Fruit fly (Drosophila melanogaster) whole organism, pupa: Measurements from ENCODE around the gene CG31675.

ENCODE experiments used
- CG10348 ChIP-seq: fragments of 200-800 bp; sonication (Bioruptor generic); IDR thresholded peaks from 2 replicates; pipeline ENCODE4 v1.3.6; 2022; ENCODE audit warnings: missing biosample characterization, missing genetic modification characterization
- CG12605 ChIP-seq: fragments of 200-800 bp; sonication (Bioruptor generic); IDR thresholded peaks from 2 replicates; pipeline ENCODE4 v1.3.6; 2022; ENCODE audit warnings: missing biosample characterization, missing genetic modification characterization
- CG13204 ChIP-seq: fragments of 200-800 bp; sonication (Bioruptor generic); optimal IDR thresholded peaks from 2 replicates; lab custom pipeline; 2018; ENCODE audit warnings: missing biosample characterization, mild to moderate bottlenecking, missing genetic modification characterization, moderate library complexity
- CG14655 ChIP-seq: fragments of 200-800 bp; sonication (Bioruptor generic); optimal IDR thresholded peaks from 3 replicates; lab custom pipeline; 2017; ENCODE audit warnings: mild to moderate bottlenecking, missing biosample characterization, missing genetic modification reagents, missing genetic modification characterization
- CG15710 ChIP-seq: fragments of 200-800 bp; sonication (Bioruptor generic); optimal IDR thresholded peaks from 2 replicates; lab custom pipeline; 2018; ENCODE audit warnings: missing biosample characterization, mild to moderate bottlenecking, missing genetic modification characterization, moderate library complexity
- CG17806 ChIP-seq: fragments of 200-800 bp; sonication (Bioruptor generic); optimal IDR thresholded peaks from 2 replicates; lab custom pipeline; 2018; ENCODE audit warnings: missing biosample characterization, mild to moderate bottlenecking, missing genetic modification characterization, moderate library complexity
- CG32121 ChIP-seq: fragments of 200-800 bp; sonication (Bioruptor generic); IDR thresholded peaks from 2 replicates; pipeline ENCODE4 v1.3.6; 2022; ENCODE audit warnings: missing biosample characterization, missing genetic modification characterization
- CG34367 ChIP-seq: fragments of 200-800 bp; sonication (Bioruptor generic); optimal IDR thresholded peaks from 2 replicates; lab custom pipeline; 2018; ENCODE audit warnings: missing biosample characterization, mild to moderate bottlenecking, missing genetic modification characterization
- CG4496 ChIP-seq: fragments of 200-800 bp; sonication (Bioruptor generic); IDR thresholded peaks from 3 replicates; pipeline ENCODE4 v1.3.6; 2022; ENCODE audit warnings: missing biosample characterization, missing genetic modification characterization
- CG8159 ChIP-seq: fragments of 200-800 bp; sonication (Bioruptor generic); optimal IDR thresholded peaks from 3 replicates; lab custom pipeline; 2018; ENCODE audit warnings: missing biosample characterization, mild to moderate bottlenecking, missing genetic modification characterization, moderate library complexity
- CG8301 ChIP-seq: fragments of 200-800 bp; sonication (Bioruptor generic); optimal IDR thresholded peaks from 2 replicates; lab custom pipeline; 2018; ENCODE audit warnings: missing biosample characterization, mild to moderate bottlenecking, missing genetic modification characterization
- CG9948 ChIP-seq: fragments of 200-800 bp; sonication (Bioruptor generic); optimal IDR thresholded peaks from 2 replicates; lab custom pipeline; 2018; ENCODE audit warnings: missing biosample characterization, mild to moderate bottlenecking, missing genetic modification characterization, moderate library complexity
- D1 ChIP-seq: fragments of 200-800 bp; sonication (Bioruptor generic); optimal IDR thresholded peaks from 2 replicates; lab custom pipeline; 2018; ENCODE audit warnings: missing biosample characterization, mild to moderate bottlenecking, missing genetic modification characterization, moderate library complexity
- EcR ChIP-seq: fragments of 200-800 bp; sonication (Bioruptor generic); optimal IDR thresholded peaks from 3 replicates; lab custom pipeline; 2019; ENCODE audit warnings: missing biosample characterization, missing genetic modification characterization, mild to moderate bottlenecking, moderate library complexity, missing genetic modification reagents
- Ets98B ChIP-seq: fragments of 200-800 bp; sonication (Bioruptor generic); IDR thresholded peaks from 2 replicates; pipeline ENCODE4 v1.3.6; 2022; ENCODE audit warnings: missing biosample characterization, missing genetic modification characterization
- Pif1A ChIP-seq: fragments of 200-800 bp; sonication (Bioruptor generic); optimal IDR thresholded peaks from 3 replicates; lab custom pipeline; 2016; ENCODE audit warnings: missing biosample characterization, missing genetic modification characterization
- Pif1B ChIP-seq: fragments of 200-800 bp; sonication (Bioruptor generic); optimal IDR thresholded peaks from 3 replicates; lab custom pipeline; 2016; ENCODE audit warnings: missing biosample characterization, missing genetic modification characterization
- Snoo ChIP-seq: fragments of 200-800 bp; sonication (Bioruptor generic); optimal IDR thresholded peaks from 3 replicates; lab custom pipeline; 2017; ENCODE audit warnings: missing biosample characterization, mild to moderate bottlenecking, missing genetic modification characterization, inconsistent platforms
- fd96Ca ChIP-seq: fragments of 200-800 bp; sonication (Bioruptor generic); IDR thresholded peaks from 3 replicates; pipeline ENCODE4 v1.3.6; 2022; ENCODE audit warnings: missing biosample characterization, missing genetic modification characterization
- gl ChIP-seq: fragments of 200-800 bp; sonication (Bioruptor generic); optimal IDR thresholded peaks from 2 replicates; lab custom pipeline; 2018; ENCODE audit warnings: missing biosample characterization, mild to moderate bottlenecking, missing genetic modification characterization
- rn ChIP-seq: fragments of 200-800 bp; sonication (Bioruptor generic); IDR thresholded peaks from 2 replicates; pipeline ENCODE4 v1.3.6; 2022; ENCODE audit warnings: missing biosample characterization, missing genetic modification characterization

The CG31675 gene

DNA sequence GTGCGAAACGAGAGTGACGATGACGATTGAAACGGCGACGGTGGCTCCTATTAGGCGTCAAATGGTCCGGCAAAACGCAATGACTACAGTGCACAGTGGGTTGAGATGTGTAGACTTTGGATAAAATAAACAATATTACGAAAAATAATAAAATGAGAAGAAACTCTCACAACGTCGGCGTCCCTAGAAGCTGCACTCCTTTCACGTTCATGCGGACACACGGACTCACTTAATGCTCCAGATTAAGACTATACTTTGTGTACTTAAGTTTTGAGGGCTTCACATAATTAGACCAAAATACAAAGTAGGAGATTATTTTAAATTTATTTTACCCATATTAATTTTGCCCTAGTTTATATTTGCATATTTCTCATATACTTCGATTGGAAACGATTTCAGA is 27.5 kb upstream of the CG31675 start:
- no peak for TF ChIP-seq CG8301 (tag; lab: Kevin White, UChicago)
- TF ChIP-seq CG34367 (tag; lab: Kevin White, UChicago) = no peak
- TF ChIP-seq CG14655 (GFP tag; lab: Kevin White, UChicago) = peak; percentile 72
- TF ChIP-seq Pif1A (GFP tag; lab: Kevin White, UChicago) = peak; percentile 42
- peak; percentile 53; the same call in 2 of the 3 replicates for TF ChIP-seq fd96Ca (GFP tag; lab: Robert Waterston, UW)
- peak; percentile 56; the same call in 2 of the 3 replicates for TF ChIP-seq CG4496 (GFP tag; lab: Robert Waterston, UW)

dm6 chr2L:20840462-20841038 is 27.0 kb upstream of the CG31675 start, which contains the start of gene CG31676:
TSS of gene CG31676 (plus strand) at chr2L:20840750.
- TF ChIP-seq CG34367 (tag; lab: Kevin White, UChicago) = no peak
- TF ChIP-seq Pif1B (GFP tag; lab: Kevin White, UChicago) = no peak
- TF ChIP-seq CG13204 = no peak
- TF ChIP-seq rn (GFP tag; lab: Robert Waterston, UW) = no peak
- no peak for TF ChIP-seq CG8159 (tag; lab: Kevin White, UChicago)
- TF ChIP-seq CG14655 (GFP tag; lab: Kevin White, UChicago) = no peak
- no peak; the same call in 1 of the 2 replicates for TF ChIP-seq Ets98B
- TF ChIP-seq D1 (tag; lab: Kevin White, UChicago) = no peak
- TF ChIP-seq CG17806 = no peak
- no peak for TF ChIP-seq CG15710
- no peak for TF ChIP-seq CG12605 (GFP tag; lab: Robert Waterston, UW)
- no peak for TF ChIP-seq CG8301 (tag; lab: Kevin White, UChicago)
- TF ChIP-seq Snoo (tag; lab: Kevin White, UChicago) = no peak
- no peak for TF ChIP-seq Pif1A (GFP tag; lab: Kevin White, UChicago)
- TF ChIP-seq gl = no peak
- no peak for TF ChIP-seq EcR (GFP tag; lab: Kevin White, UChicago)
- no peak for TF ChIP-seq fd96Ca (GFP tag; lab: Robert Waterston, UW)
- no peak for TF ChIP-seq CG32121
- TF ChIP-seq, all 21 proteins: peak for 0

DNA sequence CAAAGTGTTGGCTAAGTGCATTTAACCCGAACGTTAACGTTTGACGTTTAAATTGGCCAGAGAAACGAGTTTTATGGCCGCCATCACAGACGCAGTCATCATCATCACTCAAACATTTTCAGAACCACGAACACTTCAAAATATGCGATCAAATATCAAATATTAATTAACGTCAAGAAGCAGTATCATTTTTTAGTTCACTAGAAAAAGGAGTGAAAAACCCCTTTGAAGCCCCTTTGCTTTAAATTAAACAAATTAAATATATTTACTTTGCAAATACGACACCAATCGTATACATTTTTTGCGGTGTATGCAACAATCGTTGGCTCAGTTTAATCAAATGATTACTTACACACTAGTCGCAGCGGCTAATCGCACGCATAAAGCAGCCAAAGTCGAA is 23.2 kb upstream of the CG31675 start:
- TF ChIP-seq CG12605 (GFP tag; lab: Robert Waterston, UW) (no peak), CG14655 (GFP tag; lab: Kevin White, UChicago) (peak; percentile 44), CG32121 (peak; percentile 66), gl (no peak), CG9948 (tag; lab: Kevin White, UChicago) (no peak), fd96Ca (GFP tag; lab: Robert Waterston, UW) (no peak), Ets98B (peak; percentile 53; the same call in 1 of the 2 replicates), rn (GFP tag; lab: Robert Waterston, UW) (no peak), CG10348 (GFP tag; lab: Robert Waterston, UW) (no peak), CG4496 (GFP tag; lab: Robert Waterston, UW) (peak; percentile 61; the same call in 1 of the 3 replicates), CG15710 (no peak), Pif1B (GFP tag; lab: Kevin White, UChicago) (no peak), Snoo (tag; lab: Kevin White, UChicago) (no peak), D1 (tag; lab: Kevin White, UChicago) (no peak), CG8301 (tag; lab: Kevin White, UChicago) (peak; percentile 49), CG34367 (tag; lab: Kevin White, UChicago) (no peak), CG17806 (no peak), Pif1A (GFP tag; lab: Kevin White, UChicago) (no peak), CG13204 (no peak)

DNA sequence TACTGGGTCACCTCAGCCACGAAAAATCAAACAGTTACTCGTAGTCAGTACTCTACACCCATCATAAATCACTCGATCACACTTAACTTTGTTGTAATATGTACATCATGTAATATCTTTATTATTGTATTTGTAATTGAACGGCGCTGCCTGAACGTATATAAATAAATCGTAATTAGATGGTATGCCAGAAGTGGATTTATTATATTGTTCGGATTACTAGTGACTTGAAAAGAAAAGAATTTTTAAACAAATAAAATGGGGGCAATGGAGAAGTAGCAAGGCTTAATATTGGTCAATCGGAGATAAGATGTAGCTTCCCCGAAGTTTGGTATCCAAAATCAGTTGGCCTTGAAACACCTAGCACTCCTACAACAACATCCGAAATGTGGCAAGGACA is 18.6 kb upstream of the CG31675 start, which contains the start of gene CG14402:
CG14402 (plus strand) TSS at position 301 of the 400 bp plus-strand sequence.
- TF ChIP-seq CG12605 (GFP tag; lab: Robert Waterston, UW) (no peak), Ets98B (no peak), CG14655 (GFP tag; lab: Kevin White, UChicago) (no peak), CG34367 (tag; lab: Kevin White, UChicago) (no peak)

DNA sequence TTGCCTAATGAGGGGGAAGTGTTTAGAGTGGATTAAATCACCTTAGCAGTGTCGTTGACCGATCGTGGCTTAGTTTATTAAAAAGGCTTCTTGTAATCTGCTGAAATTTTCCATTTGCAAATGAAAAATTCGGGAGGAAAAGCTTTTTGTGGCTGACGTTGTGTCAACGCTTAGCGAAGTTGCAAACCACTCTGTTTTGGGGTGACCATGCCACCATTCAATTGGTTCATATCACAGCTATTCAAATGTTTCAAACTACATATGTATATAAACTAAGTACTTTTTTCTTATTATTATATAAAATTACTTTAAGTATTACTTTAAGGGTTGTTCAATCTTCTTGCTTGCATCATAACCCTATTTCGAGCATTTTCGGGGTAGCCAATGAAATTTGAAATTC is 16.0 kb upstream of the CG31675 start:
- TF ChIP-seq CG8301 (tag; lab: Kevin White, UChicago) (no peak), D1 (tag; lab: Kevin White, UChicago) (peak; percentile 58), Pif1A (GFP tag; lab: Kevin White, UChicago) (no peak), CG34367 (tag; lab: Kevin White, UChicago) (no peak)

DNA sequence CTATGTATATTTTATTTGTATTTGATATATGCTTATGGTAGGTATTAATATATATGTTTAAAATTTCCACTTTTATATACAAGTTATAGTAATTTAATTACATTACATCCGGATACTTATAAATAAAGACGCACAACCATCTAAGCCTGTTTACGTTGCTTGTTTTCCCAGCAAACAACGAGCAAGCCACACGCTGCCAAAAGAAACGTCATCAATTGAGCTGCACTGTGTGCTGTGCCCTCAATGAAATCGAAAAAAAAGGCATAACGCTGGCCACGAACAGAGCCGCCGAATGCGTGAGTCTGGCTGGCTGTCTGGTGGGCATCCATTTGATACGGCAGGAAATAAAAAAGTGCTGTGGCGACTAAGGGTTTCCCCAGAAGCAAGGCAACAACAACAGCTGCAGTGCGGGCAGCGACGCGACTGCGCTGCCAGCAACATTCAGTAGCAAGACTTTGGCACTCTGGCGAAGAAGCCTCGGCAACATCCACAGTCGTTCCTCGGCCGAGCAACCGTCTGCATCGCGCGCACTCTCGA is 15.4 kb upstream of the CG31675 start, which contains the start of gene twit:
twit (plus strand) TSS at position 487 of the 537 bp plus-strand sequence.
- TF ChIP-seq CG32121 (no peak), fd96Ca (GFP tag; lab: Robert Waterston, UW) (0 out of 3 replicates have a peak, but pooled peaks have one; percentile 12)

DNA sequence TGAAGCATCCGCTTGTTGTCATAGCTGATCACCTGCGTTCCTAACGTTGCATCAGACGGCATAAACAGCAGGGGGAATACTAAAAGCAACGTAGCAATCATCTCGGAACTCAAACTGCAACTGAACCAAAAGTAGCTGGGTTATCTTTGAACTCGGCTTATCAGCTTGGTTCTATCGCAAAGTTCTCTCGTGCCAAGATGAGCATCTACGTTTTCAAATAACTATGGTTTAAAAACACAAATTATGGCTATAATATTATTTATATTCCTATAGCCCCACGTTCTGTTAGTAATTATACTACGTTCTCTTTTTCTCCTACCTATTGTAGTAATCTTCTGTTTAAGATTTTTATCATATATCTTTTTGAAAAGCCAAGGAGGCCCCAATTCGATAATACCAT is 9.8 kb upstream of the CG31675 start, which contains the start of gene CG14400:
CG14400 (minus strand) TSS at position 101 of the 400 bp plus-strand sequence.
- TF ChIP-seq CG15710 = no peak
- no peak for TF ChIP-seq CG4496 (GFP tag; lab: Robert Waterston, UW)
- TF ChIP-seq CG8159 (tag; lab: Kevin White, UChicago) = no peak
- TF ChIP-seq Ets98B = no peak
- TF ChIP-seq Snoo (tag; lab: Kevin White, UChicago) = no peak
- TF ChIP-seq EcR (GFP tag; lab: Kevin White, UChicago) = no peak
- no peak for TF ChIP-seq CG14655 (GFP tag; lab: Kevin White, UChicago)
- no peak for TF ChIP-seq CG13204
- no peak for TF ChIP-seq CG32121
- TF ChIP-seq CG9948 (tag; lab: Kevin White, UChicago) = no peak
- TF ChIP-seq Pif1B (GFP tag; lab: Kevin White, UChicago) = no peak
- TF ChIP-seq D1 (tag; lab: Kevin White, UChicago) = no peak
- no peak for TF ChIP-seq CG10348 (GFP tag; lab: Robert Waterston, UW)
- TF ChIP-seq gl = no peak
